Fruit fly (Drosophila melanogaster) S2 (cell line): ENCODE results near the gene VhaM9.7-d.

Source experiments
- CG8478 ChIP-seq: fragments of >200 bp; optimal IDR thresholded peaks from 2 replicates; lab custom pipeline; 2018
- CTCF ChIP-seq, 2 experiments: fragments of >200 bp; optimal IDR thresholded peaks; 2 replicates each; lab custom pipeline; 2018

- TF ChIP-seq CTCF (optimal IDR thresholded peaks at IDR 0.05; lab: Kevin White, UChicago) (no peak), CG8478 (lab: Kevin White, UChicago) (no peak)
Observed at dm6 chr3R:17016193-17016592, 41.2 kb downstream of the VhaM9.7-d start.
